Worm (Caenorhabditis elegans): Measurements from ENCODE around the gene Y38H6C.18.
A peak's percentile ranks its signal among the peaks of the same experiment; 100 is the strongest.

The Y38H6C.18 gene

ce11 chrV:20555120-20555519, 8.2 kb upstream of the Y38H6C.18 start, which contains the start of gene Y38H6C.21:
TSS of gene Y38H6C.21 (minus strand) at chrV:20555267.
- TF ChIP-seq lsy-2 (tag; optimal IDR thresholded peaks at IDR 0.05), result no peak

- TF ChIP-seq ceh-82 (tag; optimal IDR thresholded peaks at IDR 0.05) (no peak), C34F6.9 (tag; optimal IDR thresholded peaks at IDR 0.05) (no peak), aly-2 (tag; optimal IDR thresholded peaks at IDR 0.05) (no peak), crh-2 (tag; optimal IDR thresholded peaks at IDR 0.05) (no peak), lin-13 (GFP tag; optimal IDR thresholded peaks at IDR 0.05) (no peak), gmeb-1 (tag; optimal IDR thresholded peaks at IDR 0.05) (no peak), nhr-129 (tag; optimal IDR thresholded peaks at IDR 0.05) (no peak), mdl-1 (tag; optimal IDR thresholded peaks at IDR 0.05) (no peak), nhr-77 (tag; optimal IDR thresholded peaks at IDR 0.05) (no peak), blmp-1 (tag; optimal IDR thresholded peaks at IDR 0.05; ENCODE audit: insufficient read depth) (no peak), peb-1 (tag; optimal IDR thresholded peaks at IDR 0.05) (no peak), nhr-25 (tag; optimal IDR thresholded peaks at IDR 0.05) (no peak), sem-4 (tag; optimal IDR thresholded peaks at IDR 0.05) (no peak), lin-11 (tag; optimal IDR thresholded peaks at IDR 0.05) (no peak)
Observed at ce11 chrV:20552971-20553370, 6.0 kb upstream of the Y38H6C.18 start, which contains the start of gene vmo-1. TSS of gene vmo-1 (minus strand) at chrV:20553071.

ce11 chrV:20551096-20551495, 4.1 kb upstream of the Y38H6C.18 start, which contains the start of gene Y38H6C.20:
TSS of gene Y38H6C.20 (minus strand) at chrV:20551196.
- TF ChIP-seq mbf-1 (tag; optimal IDR thresholded peaks at IDR 0.05) (no peak), alr-1 (tag; optimal IDR thresholded peaks at IDR 0.05) (no peak), ZK546.5 (tag; optimal IDR thresholded peaks at IDR 0.05) (no peak), nhr-21 (tag; optimal IDR thresholded peaks at IDR 0.05) (no peak), nhr-129 (tag; optimal IDR thresholded peaks at IDR 0.05) (no peak), elt-1 (tag; optimal IDR thresholded peaks at IDR 0.05) (no peak), aly-2 (tag; optimal IDR thresholded peaks at IDR 0.05) (no peak), gmeb-1 (tag; optimal IDR thresholded peaks at IDR 0.05) (no peak), mab-5 (tag; optimal IDR thresholded peaks at IDR 0.05) (no peak), crh-2 (tag; optimal IDR thresholded peaks at IDR 0.05) (no peak), nhr-6 (tag; optimal IDR thresholded peaks at IDR 0.05) (no peak), ztf-11 (tag; optimal IDR thresholded peaks at IDR 0.05) (no peak), sma-3 (GFP tag; optimal IDR thresholded peaks at IDR 0.05) (no peak)

- no peak for TF ChIP-seq ZK546.5 (tag; optimal IDR thresholded peaks at IDR 0.05)
- peak; percentile 10 for TF ChIP-seq fos-1 (tag; optimal IDR thresholded peaks at IDR 0.05)
Observed at ce11 chrV:20545742-20546141, 1.2 kb downstream of the Y38H6C.18 start.

ce11 chrV:20544610-20545009, 2.3 kb downstream of the Y38H6C.18 start:
- TF ChIP-seq C34F6.9 (tag; optimal IDR thresholded peaks at IDR 0.05) (no peak), sma-3 (GFP tag; optimal IDR thresholded peaks at IDR 0.05) (no peak), elt-3 (tag; optimal IDR thresholded peaks at IDR 0.05) (no peak), skn-1 (tag; optimal IDR thresholded peaks at IDR 0.05) (peak; percentile 79), gmeb-1 (tag; optimal IDR thresholded peaks at IDR 0.05) (peak; percentile 19)

ce11 chrV:20544092-20544491, 2.9 kb downstream of the Y38H6C.18 start, which contains the start of gene slc-36.3:
TSS of gene slc-36.3 (minus strand) at chrV:20544192.
- TF ChIP-seq unc-39 (tag; optimal IDR thresholded peaks at IDR 0.05) (no peak), peb-1 (tag; optimal IDR thresholded peaks at IDR 0.05) (no peak), nhr-25 (tag; optimal IDR thresholded peaks at IDR 0.05) (no peak), fos-1 (tag; optimal IDR thresholded peaks at IDR 0.05) (no peak), F13H6.1 (tag; optimal IDR thresholded peaks at IDR 0.05) (no peak), snpc-4 (tag; optimal IDR thresholded peaks at IDR 0.05) (no peak), alr-1 (tag; optimal IDR thresholded peaks at IDR 0.05) (no peak), sem-4 (tag; optimal IDR thresholded peaks at IDR 0.05) (no peak), zag-1 (tag; optimal IDR thresholded peaks at IDR 0.05) (no peak), nhr-6 (tag; optimal IDR thresholded peaks at IDR 0.05) (no peak), nhr-77 (tag; optimal IDR thresholded peaks at IDR 0.05) (no peak), lin-11 (tag; optimal IDR thresholded peaks at IDR 0.05) (no peak), nhr-11 (tag; optimal IDR thresholded peaks at IDR 0.05) (no peak), mdl-1 (tag; optimal IDR thresholded peaks at IDR 0.05) (no peak), skn-1 (tag; optimal IDR thresholded peaks at IDR 0.05) (no peak), egl-27 (tag; optimal IDR thresholded peaks at IDR 0.05) (no peak), nhr-21 (tag; optimal IDR thresholded peaks at IDR 0.05) (no peak)
